Worm (Caenorhabditis elegans) whole organism, late embryonic: ENCODE data around the gene wht-5.

Experiments
- C08G9.2 ChIP-seq: sonication (generic microtip); optimal IDR thresholded peaks from 2 replicates; lab custom pipeline; 2016; ENCODE audit warnings: mild to moderate bottlenecking, missing genetic modification characterization, moderate library complexity, missing compliant biosample characterization
- C38D4.7 ChIP-seq: fragments of 200-800 bp; sonication (Bioruptor generic); optimal IDR thresholded peaks from 2 replicates; lab custom pipeline; 2018; ENCODE audit warnings: mild to moderate bottlenecking, missing genetic modification characterization, moderate library complexity, missing compliant biosample characterization
- K02D7.2 ChIP-seq: sonication (generic microtip); optimal IDR thresholded peaks from 2 replicates; lab custom pipeline; 2017; ENCODE audit warnings: mild to moderate bottlenecking, missing genetic modification characterization, missing compliant biosample characterization
- K09A11.1 ChIP-seq: sonication (generic microtip); optimal IDR thresholded peaks from 2 replicates; lab custom pipeline; 2017; ENCODE audit warnings: antibody characterized with exemption, mild to moderate bottlenecking, missing genetic modification characterization, missing compliant biosample characterization; ENCODE audit not compliant: insufficient read depth
- ahr-1 ChIP-seq: sonication (generic microtip); optimal IDR thresholded peaks from 2 replicates; lab custom pipeline; 2016; ENCODE audit warnings: missing genetic modification characterization, missing compliant biosample characterization
- ceh-14 ChIP-seq: sonication (generic microtip); optimal IDR thresholded peaks from 2 replicates; lab custom pipeline; 2016; ENCODE audit warnings: missing genotype, missing genetic modification characterization, missing compliant biosample characterization
- ceh-18 ChIP-seq: sonication (generic microtip); optimal IDR thresholded peaks from 2 replicates; lab custom pipeline; 2016; ENCODE audit warnings: missing genetic modification characterization, missing compliant biosample characterization
- ceh-19 ChIP-seq: fragments of 200-800 bp; sonication (Bioruptor generic); optimal IDR thresholded peaks from 2 replicates; lab custom pipeline; 2018; ENCODE audit warnings: mild to moderate bottlenecking, missing genetic modification characterization, missing compliant biosample characterization
- ceh-22 ChIP-seq: sonication (generic microtip); optimal IDR thresholded peaks from 2 replicates; lab custom pipeline; 2017; ENCODE audit warnings: missing biosample characterization, missing genetic modification characterization
- ceh-30 ChIP-seq: fragments of 150-350 bp; optimal IDR thresholded peaks from 2 replicates; lab custom pipeline; 2014; ENCODE audit warnings: missing biosample characterization, missing genetic modification characterization
- ceh-31 ChIP-seq: sonication (generic microtip); optimal IDR thresholded peaks from 2 replicates; lab custom pipeline; 2016; ENCODE audit warnings: missing genetic modification characterization, missing compliant biosample characterization
- ceh-34 ChIP-seq: sonication (generic microtip); optimal IDR thresholded peaks from 2 replicates; lab custom pipeline; 2016; ENCODE audit warnings: mild to moderate bottlenecking, missing genetic modification characterization, missing compliant biosample characterization
- ceh-45 ChIP-seq: fragments of 200-800 bp; sonication (Bioruptor generic); IDR thresholded peaks from 2 replicates; pipeline ENCODE4 v1.3.6; 2022; ENCODE audit warnings: missing genetic modification reagents, missing genetic modification characterization, missing compliant biosample characterization
- ceh-6 ChIP-seq: fragments of 200-800 bp; sonication (Bioruptor generic); optimal IDR thresholded peaks from 2 replicates; lab custom pipeline; 2018; ENCODE audit warnings: mild to moderate bottlenecking, missing genetic modification characterization, missing compliant biosample characterization
- che-1 ChIP-seq: sonication (generic microtip); optimal IDR thresholded peaks from 2 replicates; lab custom pipeline; 2016; ENCODE audit warnings: mild to moderate bottlenecking, missing genetic modification characterization, missing compliant biosample characterization
- dmd-4 ChIP-seq: sonication (generic microtip); optimal IDR thresholded peaks from 2 replicates; lab custom pipeline; 2016; ENCODE audit warnings: borderline replicate concordance, missing genetic modification characterization, missing compliant biosample characterization
- elt-4 ChIP-seq: sonication (generic microtip); optimal IDR thresholded peaks from 2 replicates; lab custom pipeline; 2016; ENCODE audit warnings: missing genetic modification characterization, missing compliant biosample characterization
- eyg-1 ChIP-seq: sonication (generic microtip); optimal IDR thresholded peaks from 2 replicates; lab custom pipeline; 2016; ENCODE audit warnings: missing genotype, missing genetic modification characterization, missing compliant biosample characterization
- fax-1 ChIP-seq: sonication (generic microtip); optimal IDR thresholded peaks from 2 replicates; lab custom pipeline; 2016; ENCODE audit warnings: missing genotype, missing genetic modification characterization, missing compliant biosample characterization
- fkh-6 ChIP-seq: sonication (generic microtip); optimal IDR thresholded peaks from 2 replicates; lab custom pipeline; 2016; ENCODE audit warnings: missing genetic modification characterization, missing compliant biosample characterization
- gmeb-2 ChIP-seq: sonication (generic microtip); optimal IDR thresholded peaks from 2 replicates; lab custom pipeline; 2016; ENCODE audit warnings: missing genetic modification characterization, inconsistent platforms, missing compliant biosample characterization
- hlh-13 ChIP-seq: fragments of 200-800 bp; sonication (Bioruptor generic); optimal IDR thresholded peaks from 2 replicates; lab custom pipeline; 2018; ENCODE audit warnings: mild to moderate bottlenecking, missing genetic modification characterization, missing compliant biosample characterization
- hlh-15 ChIP-seq: sonication (generic microtip); optimal IDR thresholded peaks from 2 replicates; lab custom pipeline; 2016; ENCODE audit warnings: missing genetic modification characterization, missing compliant biosample characterization
- hlh-30 ChIP-seq: sonication (generic microtip); optimal IDR thresholded peaks from 2 replicates; lab custom pipeline; 2017; ENCODE audit warnings: antibody characterized with exemption, missing genetic modification characterization, missing compliant biosample characterization; ENCODE audit not compliant: insufficient read depth
- hlh-6 ChIP-seq: sonication (generic microtip); optimal IDR thresholded peaks from 2 replicates; lab custom pipeline; 2016; ENCODE audit warnings: missing genotype, missing genetic modification characterization, missing compliant biosample characterization
- hlh-8 ChIP-seq: sonication (generic microtip); optimal IDR thresholded peaks from 2 replicates; lab custom pipeline; 2016; ENCODE audit warnings: missing genotype, missing genetic modification characterization, missing compliant biosample characterization
- mec-3 ChIP-seq: sonication (generic microtip); optimal IDR thresholded peaks from 2 replicates; lab custom pipeline; 2016; ENCODE audit warnings: borderline replicate concordance, missing genetic modification characterization, missing compliant biosample characterization
- nfya-1 ChIP-seq: sonication (generic microtip); optimal IDR thresholded peaks from 2 replicates; lab custom pipeline; 2017; ENCODE audit warnings: missing genetic modification characterization, mild to moderate bottlenecking, missing compliant biosample characterization, antibody characterized with exemption, moderate library complexity
- nhr-232 ChIP-seq: sonication (generic microtip); optimal IDR thresholded peaks from 2 replicates; lab custom pipeline; 2016; ENCODE audit warnings: missing genetic modification characterization, missing compliant biosample characterization
- odd-2 ChIP-seq: sonication (generic microtip); optimal IDR thresholded peaks from 2 replicates; lab custom pipeline; 2017; ENCODE audit warnings: antibody characterized with exemption, mild to moderate bottlenecking, missing genetic modification characterization, missing compliant biosample characterization
- pat-9 ChIP-seq: fragments of 200-800 bp; sonication (Bioruptor generic); optimal IDR thresholded peaks from 2 replicates; lab custom pipeline; 2018; ENCODE audit warnings: mild to moderate bottlenecking, missing genetic modification characterization, moderate library complexity, missing compliant biosample characterization
- pha-2 ChIP-seq: sonication (generic microtip); optimal IDR thresholded peaks from 2 replicates; lab custom pipeline; 2017; ENCODE audit warnings: mild to moderate bottlenecking, missing genetic modification characterization, missing compliant biosample characterization
- pha-4 ChIP-seq: fragments of 150-350 bp; optimal IDR thresholded peaks from 2 replicates; lab custom pipeline; 2018; ENCODE audit warnings: missing biosample characterization, missing genetic modification reagents, missing genetic modification characterization
- pros-1 ChIP-seq: fragments of 150-350 bp; optimal IDR thresholded peaks from 2 replicates; lab custom pipeline; 2014; ENCODE audit warnings: missing biosample characterization, missing genetic modification reagents, missing genetic modification characterization
- rnt-1 ChIP-seq: sonication (generic microtip); optimal IDR thresholded peaks from 2 replicates; lab custom pipeline; 2016; ENCODE audit warnings: missing genetic modification characterization, missing compliant biosample characterization
- sdc-2 ChIP-seq: sonication (generic microtip); optimal IDR thresholded peaks from 2 replicates; lab custom pipeline; 2016; ENCODE audit warnings: missing genotype, missing genetic modification characterization, missing compliant biosample characterization
- sox-2 ChIP-seq: fragments of 200-800 bp; sonication (Bioruptor generic); IDR thresholded peaks from 2 replicates; pipeline ENCODE4 v1.3.6; 2022; ENCODE audit warnings: missing genetic modification reagents, missing genetic modification characterization, missing compliant biosample characterization
- sox-4 ChIP-seq: sonication (generic microtip); optimal IDR thresholded peaks from 2 replicates; lab custom pipeline; 2017; ENCODE audit warnings: mild to moderate bottlenecking, missing genetic modification characterization, inconsistent platforms, missing compliant biosample characterization
- syd-9 ChIP-seq: sonication (generic microtip); optimal IDR thresholded peaks from 2 replicates; lab custom pipeline; 2016; ENCODE audit warnings: mild to moderate bottlenecking, missing genetic modification characterization, moderate library complexity, missing compliant biosample characterization
- tbx-2 ChIP-seq: sonication (generic microtip); optimal IDR thresholded peaks from 2 replicates; lab custom pipeline; 2016; ENCODE audit warnings: missing genetic modification characterization, missing compliant biosample characterization
- ttx-3 ChIP-seq: sonication (generic microtip); optimal IDR thresholded peaks from 2 replicates; lab custom pipeline; 2016; ENCODE audit warnings: missing genetic modification reagents, missing genetic modification characterization, missing compliant biosample characterization
- unc-3 ChIP-seq, 2 experiments: fragments of 200-800 bp in 1 of 2; sonication (Bioruptor generic) in 1 of 2; sonication (generic microtip) in 1 of 2; conservative IDR thresholded peaks in 1 of 2; optimal IDR thresholded peaks in 1 of 2; 2 replicates each; pipeline versions ENCODE4 v1.3.6 to Lab custom; 2016 to 2022; ENCODE audit warnings: missing compliant biosample characterization in 2 of 2, missing genetic modification characterization in 2 of 2, missing genetic modification reagents in 1 of 2
- unc-55 ChIP-seq: sonication (generic microtip); optimal IDR thresholded peaks from 2 replicates; lab custom pipeline; 2017; ENCODE audit warnings: missing biosample characterization, missing genetic modification reagents, missing genetic modification characterization
- zip-5 ChIP-seq: sonication (generic microtip); optimal IDR thresholded peaks from 2 replicates; lab custom pipeline; 2016; ENCODE audit warnings: missing genetic modification characterization, missing compliant biosample characterization
- ztf-16 ChIP-seq: sonication (generic microtip); optimal IDR thresholded peaks from 2 replicates; lab custom pipeline; 2017; ENCODE audit warnings: missing genetic modification characterization, missing compliant biosample characterization

The wht-5 gene

ce11 chrIV:12364964-12365363 is 27.6 kb downstream of the wht-5 start:
- TF ChIP-seq ceh-6 (GFP tag; lab: Kevin White, UChicago) (no peak), C08G9.2 (tag; lab: Kevin White, UChicago) (peak; percentile 5), odd-2 (no peak), sdc-2 (tag; lab: Kevin White, UChicago) (peak; percentile 2), hlh-6 (peak; percentile 9)

- peak; percentile 34 for TF ChIP-seq rnt-1 (tag; lab: Kevin White, UChicago)
- no peak for TF ChIP-seq ceh-30 (tag; lab: Kevin White, UChicago)
- TF ChIP-seq, all 69 proteins: peak for 1
Measured at ce11 chrIV:12366571-12366970, 29.2 kb downstream of the wht-5 start.

ce11 chrIV:12371340-12371739 is 34.0 kb downstream of the wht-5 start:
- TF ChIP-seq che-1 = no peak
- TF ChIP-seq nfya-1 (tag; lab: Kevin White, UChicago) = no peak
- TF ChIP-seq hlh-15 (tag; lab: Kevin White, UChicago) = no peak
- no peak for TF ChIP-seq eyg-1 (tag; lab: Kevin White, UChicago)
- no peak for TF ChIP-seq pha-4 (tag; lab: Kevin White, UChicago)
- TF ChIP-seq hlh-13 = no peak
- no peak for TF ChIP-seq dmd-4 (tag; lab: Kevin White, UChicago)
- no peak for TF ChIP-seq ceh-30 (tag; lab: Kevin White, UChicago)
- TF ChIP-seq pha-2 (tag; lab: Kevin White, UChicago) = no peak
- TF ChIP-seq, all 69 proteins: peak for 0

ce11 chrIV:12371879-12372278 is 34.5 kb downstream of the wht-5 start, which contains the start of gene wdr-46:
Gene wdr-46 (plus strand): TSS chrIV:12372253.
- no peak for TF ChIP-seq gmeb-2 (tag; lab: Kevin White, UChicago)
- TF ChIP-seq elt-4 (tag; lab: Kevin White, UChicago) = no peak
- no peak for TF ChIP-seq ceh-18
- no peak for TF ChIP-seq fkh-6 (tag; lab: Kevin White, UChicago)
- TF ChIP-seq sox-4 (tag; lab: Kevin White, UChicago) = no peak
- TF ChIP-seq dmd-4 (tag; lab: Kevin White, UChicago) = no peak
- TF ChIP-seq unc-55 = peak; percentile 38
- TF ChIP-seq ceh-34 (tag; lab: Kevin White, UChicago) = no peak
- TF ChIP-seq pha-2 (tag; lab: Kevin White, UChicago) = no peak
- no peak for TF ChIP-seq K02D7.2
- TF ChIP-seq ceh-45 (GFP tag; lab: Robert Waterston, UW) = no peak
- TF ChIP-seq syd-9 (tag; lab: Kevin White, UChicago) = no peak
- TF ChIP-seq mec-3 (tag; lab: Kevin White, UChicago) = no peak
- no peak for TF ChIP-seq sox-2 (GFP tag; lab: Robert Waterston, UW)
- peak; percentile 38 for TF ChIP-seq ceh-31
- TF ChIP-seq ahr-1 (tag; lab: Kevin White, UChicago) = no peak
- no peak for TF ChIP-seq ceh-14
- no peak for TF ChIP-seq nhr-232 (tag; lab: Kevin White, UChicago)
- TF ChIP-seq fax-1 = no peak
- TF ChIP-seq rnt-1 (tag; lab: Kevin White, UChicago) = no peak
- TF ChIP-seq che-1 = no peak
- no peak for TF ChIP-seq ttx-3 (tag; lab: Kevin White, UChicago)
- no peak for TF ChIP-seq eyg-1 (tag; lab: Kevin White, UChicago)
- no peak for TF ChIP-seq pat-9 (tag; lab: Kevin White, UChicago)
- TF ChIP-seq hlh-30 (tag; lab: Kevin White, UChicago) = no peak
- no peak for TF ChIP-seq hlh-15 (tag; lab: Kevin White, UChicago)
- no peak for TF ChIP-seq ceh-22 (tag; lab: Kevin White, UChicago)
- TF ChIP-seq C38D4.7 = no peak
- peak; percentile 9 for TF ChIP-seq K09A11.1 (tag; lab: Kevin White, UChicago)
- no peak for TF ChIP-seq ceh-19 (GFP tag; lab: Kevin White, UChicago)
- TF ChIP-seq tbx-2 (tag; lab: Kevin White, UChicago) = no peak
- no peak for TF ChIP-seq unc-3 (GFP tag; conservative IDR thresholded peaks at IDR 0.05; lab: Robert Waterston, UW)
- no peak for TF ChIP-seq unc-3 (tag; optimal IDR thresholded peaks at IDR 0.05; lab: Kevin White, UChicago)
- TF ChIP-seq hlh-8 (tag; lab: Kevin White, UChicago) = no peak
- TF ChIP-seq pha-4 (tag; lab: Kevin White, UChicago) = no peak
- no peak for TF ChIP-seq zip-5 (tag; lab: Kevin White, UChicago)
- no peak for TF ChIP-seq ztf-16 (tag; lab: Kevin White, UChicago)
- no peak for TF ChIP-seq pros-1 (tag; lab: Kevin White, UChicago)
- TF ChIP-seq nfya-1 (tag; lab: Kevin White, UChicago) = peak; percentile 79
